Fruit fly (Drosophila melanogaster): ENCODE results near the gene CG14551.

The CG14551 gene

dm6 chr3R:26041417-26042101 lies 21.3 kb downstream of the CG14551 start, which contains the start of gene gro:
gro (plus strand) TSS chr3R:26041736.
- TF ChIP-seq CG1620 (GFP tag; optimal IDR thresholded peaks at IDR 0.05) (peak; percentile 86), kay (GFP tag; ENCODE audit: borderline replicate concordance) (peak; percentile 91), CG12768 (GFP tag; optimal IDR thresholded peaks at IDR 0.05) (peak; percentile 40), CG5204 (GFP tag; optimal IDR thresholded peaks at IDR 0.05) (peak; percentile 80), cic (GFP tag; optimal IDR thresholded peaks at IDR 0.05) (no peak), pad (GFP tag; optimal IDR thresholded peaks at IDR 0.05) (peak; percentile 65), CG33017 (tag; optimal IDR thresholded peaks at IDR 0.05) (peak; percentile 60), CG7101 (tag; optimal IDR thresholded peaks at IDR 0.05) (peak; percentile 68), tj (GFP tag; optimal IDR thresholded peaks at IDR 0.05) (no peak), CG7045 (GFP tag; optimal IDR thresholded peaks at IDR 0.05) (peak; percentile 65), Crg-1 (GFP tag; optimal IDR thresholded peaks at IDR 0.05) (peak; percentile 86), Mnt (GFP tag; optimal IDR thresholded peaks at IDR 0.05) (peak; percentile 79), bab1 (GFP tag; optimal IDR thresholded peaks at IDR 0.05) (peak; percentile 62), ovo (GFP tag; optimal IDR thresholded peaks at IDR 0.05) (peak; percentile 79), cnc (optimal IDR thresholded peaks at IDR 0.05) (no peak), Hr96 (GFP tag; optimal IDR thresholded peaks at IDR 0.05) (peak; percentile 74), toe (GFP tag; optimal IDR thresholded peaks at IDR 0.05) (peak; percentile 88), Clk (GFP tag; optimal IDR thresholded peaks at IDR 0.05) (peak; percentile 68), CG14711 (tag; optimal IDR thresholded peaks at IDR 0.05) (no peak), CG11617 (GFP tag; optimal IDR thresholded peaks at IDR 0.05) (peak; percentile 22)

- TF ChIP-seq bab1 (GFP tag; optimal IDR thresholded peaks at IDR 0.05) = no peak
- TF ChIP-seq CG33017 (tag; optimal IDR thresholded peaks at IDR 0.05) = no peak
- TF ChIP-seq pad (GFP tag; optimal IDR thresholded peaks at IDR 0.05) = no peak
- TF ChIP-seq CG5204 (GFP tag; optimal IDR thresholded peaks at IDR 0.05) = no peak
- no peak for TF ChIP-seq kay (GFP tag; ENCODE audit: borderline replicate concordance)
Observed at dm6 chr3R:26039793-26040335, 22.9 kb downstream of the CG14551 start.

dm6 chr3R:26037899-26038298 lies 24.9 kb downstream of the CG14551 start:
- TF ChIP-seq CG14711 (tag; optimal IDR thresholded peaks at IDR 0.05) = no peak
- no peak for TF ChIP-seq kay (GFP tag; ENCODE audit: borderline replicate concordance)
- TF ChIP-seq Clk (GFP tag; optimal IDR thresholded peaks at IDR 0.05) = no peak
- no peak for TF ChIP-seq cic (GFP tag; optimal IDR thresholded peaks at IDR 0.05)
- TF ChIP-seq tj (GFP tag; optimal IDR thresholded peaks at IDR 0.05) = no peak
- TF ChIP-seq toe (GFP tag; optimal IDR thresholded peaks at IDR 0.05) = no peak

dm6 chr3R:26036153-26037144 lies 26.4 kb downstream of the CG14551 start:
- TF ChIP-seq ovo (GFP tag; optimal IDR thresholded peaks at IDR 0.05) (no peak), Hr96 (GFP tag; optimal IDR thresholded peaks at IDR 0.05) (no peak), cic (GFP tag; optimal IDR thresholded peaks at IDR 0.05) (no peak), CG11617 (GFP tag; optimal IDR thresholded peaks at IDR 0.05) (no peak), CG7101 (tag; optimal IDR thresholded peaks at IDR 0.05) (peak; percentile 34)

- TF ChIP-seq tj (GFP tag; optimal IDR thresholded peaks at IDR 0.05) (no peak), kay (GFP tag; ENCODE audit: borderline replicate concordance) (no peak), pad (GFP tag; optimal IDR thresholded peaks at IDR 0.05) (no peak), CG1620 (GFP tag; optimal IDR thresholded peaks at IDR 0.05) (no peak), ovo (GFP tag; optimal IDR thresholded peaks at IDR 0.05) (no peak), CG11617 (GFP tag; optimal IDR thresholded peaks at IDR 0.05) (no peak), CG5204 (GFP tag; optimal IDR thresholded peaks at IDR 0.05) (no peak), cnc (optimal IDR thresholded peaks at IDR 0.05) (no peak), CG33017 (tag; optimal IDR thresholded peaks at IDR 0.05) (no peak), Mnt (GFP tag; optimal IDR thresholded peaks at IDR 0.05) (no peak), bab1 (GFP tag; optimal IDR thresholded peaks at IDR 0.05) (no peak)
Observed at dm6 chr3R:26035369-26035656, 27.5 kb downstream of the CG14551 start.

dm6 chr3R:26034643-26035368 lies 28.0 kb downstream of the CG14551 start:
- peak; percentile 42 for TF ChIP-seq tj (GFP tag; optimal IDR thresholded peaks at IDR 0.05)
- TF ChIP-seq Crg-1 (GFP tag; optimal IDR thresholded peaks at IDR 0.05) = no peak

All from whole organism, adult.